Worm (Caenorhabditis elegans) whole organism, late embryonic: ENCODE data around the gene fbxb-62.

ENCODE experiments used
- ama-1 ChIP-seq: fragments of 150-350 bp; optimal IDR thresholded peaks from 2 replicates; lab custom pipeline; 2014
- ceh-22 ChIP-seq: sonication (generic microtip); optimal IDR thresholded peaks from 2 replicates; lab custom pipeline; 2017; ENCODE audit warnings: missing biosample characterization, missing genetic modification characterization
- sdc-2 ChIP-seq: sonication (generic microtip); optimal IDR thresholded peaks from 2 replicates; lab custom pipeline; 2016; ENCODE audit warnings: missing genotype, missing genetic modification characterization, missing compliant biosample characterization

DNA sequence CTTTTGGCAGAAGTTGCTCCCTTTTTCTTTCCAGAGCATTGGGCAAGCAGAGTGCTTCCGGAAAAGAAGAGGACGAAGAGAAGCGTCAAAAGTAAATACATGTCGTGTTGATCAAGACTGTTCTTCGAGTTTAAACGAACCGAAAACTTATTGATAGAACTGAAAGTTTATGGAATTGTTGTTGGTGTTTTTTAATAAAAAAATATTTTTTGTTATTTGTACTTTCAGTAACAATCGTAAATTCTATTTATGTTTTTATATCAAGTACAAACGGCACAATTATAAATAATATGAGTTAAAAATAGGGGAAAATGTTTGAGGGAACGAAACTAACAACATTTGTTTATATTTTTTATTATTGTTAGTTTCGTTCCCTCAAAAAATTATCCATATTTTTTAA, 44.2 kb downstream of the fbxb-62 start, which contains the start of gene F21D9.3:
- TF ChIP-seq sdc-2 (tag; lab: Kevin White, UChicago) (no peak), ama-1 (lab: Kevin White, UChicago) (no peak), ceh-22 (tag; lab: Kevin White, UChicago) (no peak)
